Fruit fly (Drosophila melanogaster): ENCODE measurements around the gene RIOK1.

The RIOK1 gene

dm6 chr3L:11681794-11682193 is 33.5 kb upstream of the RIOK1 start, which contains the start of gene TfIIEalpha (continued):
- peak; percentile 76 for TF ChIP-seq Med (GFP tag)
- no peak for TF ChIP-seq Eip74EF (GFP tag; optimal IDR thresholded peaks at IDR 0.05)
- peak; percentile 15 for TF ChIP-seq CG7928 (GFP tag; optimal IDR thresholded peaks at IDR 0.05)
- TF ChIP-seq CG11093 (GFP tag; IDR thresholded peaks at IDR 0.05): no peak
- no peak for TF ChIP-seq emc (GFP tag; optimal IDR thresholded peaks at IDR 0.05)
- TF ChIP-seq nau (GFP tag; optimal IDR thresholded peaks at IDR 0.05): no peak
- no peak for TF ChIP-seq slou (GFP tag; optimal IDR thresholded peaks at IDR 0.05)
- TF ChIP-seq Pdp1 (GFP tag; optimal IDR thresholded peaks at IDR 0.05): peak in 1 of 2 experiments; percentile 56
- no peak for TF ChIP-seq ttk (GFP tag; IDR thresholded peaks at IDR 0.05)
- no peak for TF ChIP-seq dysf (GFP tag; IDR thresholded peaks at IDR 0.05)
- TF ChIP-seq Elba2 (GFP tag; optimal IDR thresholded peaks at IDR 0.05): peak; percentile 26
- TF ChIP-seq Ptx1 (GFP tag; IDR thresholded peaks at IDR 0.05): no peak
- no peak for TF ChIP-seq CG17328 (GFP tag; IDR thresholded peaks at IDR 0.05)
- peak; percentile 84 for TF ChIP-seq Ets97D (GFP tag; optimal IDR thresholded peaks at IDR 0.05)
- TF ChIP-seq H2.0 (GFP tag; IDR thresholded peaks at IDR 0.05): 0 out of 2 replicates have a peak, but pooled peaks have one; percentile 3
- peak; percentile 72 for TF ChIP-seq CG42726 (GFP tag; IDR thresholded peaks at IDR 0.05; ENCODE audit: partially characterized antibody)
- no peak for TF ChIP-seq CG6654 (GFP tag; optimal IDR thresholded peaks at IDR 0.05)
- no peak for TF ChIP-seq ERR (GFP tag; optimal IDR thresholded peaks at IDR 0.05)
- no peak for TF ChIP-seq grn (GFP tag; optimal IDR thresholded peaks at IDR 0.05)
- TF ChIP-seq Atf6 (GFP tag; IDR thresholded peaks at IDR 0.05): no peak
- TF ChIP-seq NFAT (GFP tag; IDR thresholded peaks at IDR 0.05): peak; percentile 63; the same call in 1 of the 2 replicates
- peak; percentile 55 for TF ChIP-seq Sin3A (optimal IDR thresholded peaks at IDR 0.05)
- no peak for TF ChIP-seq nom (GFP tag; optimal IDR thresholded peaks at IDR 0.05)
- TF ChIP-seq Aef1 (GFP tag; IDR thresholded peaks at IDR 0.05): no peak
- TF ChIP-seq fd64A (GFP tag; optimal IDR thresholded peaks at IDR 0.05): no peak
- TF ChIP-seq CG1529 (GFP tag; optimal IDR thresholded peaks at IDR 0.05): no peak
- peak; percentile 7 for TF ChIP-seq CG2712 (tag; optimal IDR thresholded peaks at IDR 0.05)
- no peak for TF ChIP-seq Poxn (GFP tag; IDR thresholded peaks at IDR 0.05)
- TF ChIP-seq CG15073 (GFP tag; optimal IDR thresholded peaks at IDR 0.05): no peak
- no peak for TF ChIP-seq CG10462 (GFP tag; optimal IDR thresholded peaks at IDR 0.05)
- no peak for TF ChIP-seq ewg (GFP tag; optimal IDR thresholded peaks at IDR 0.05)
- no peak for TF ChIP-seq kah (GFP tag; optimal IDR thresholded peaks at IDR 0.05)
- no peak for TF ChIP-seq CG1024 (GFP tag; IDR thresholded peaks at IDR 0.05)
- no peak for TF ChIP-seq disco-r (GFP tag; optimal IDR thresholded peaks at IDR 0.05)
- TF ChIP-seq Sry-β (GFP tag; optimal IDR thresholded peaks at IDR 0.05): no peak
- peak; percentile 62 for TF ChIP-seq trem (tag; optimal IDR thresholded peaks at IDR 0.05)
- no peak for TF ChIP-seq chinmo (GFP tag; IDR thresholded peaks at IDR 0.05; ENCODE audit: partially characterized antibody)
- TF ChIP-seq pita (GFP tag; optimal IDR thresholded peaks at IDR 0.05): peak; percentile 81
- no peak for TF ChIP-seq CG15696 (tag; optimal IDR thresholded peaks at IDR 0.05)
- no peak for TF ChIP-seq CG3726 (GFP tag; IDR thresholded peaks at IDR 0.05)
- TF ChIP-seq H15 (GFP tag; IDR thresholded peaks at IDR 0.05): no peak
- TF ChIP-seq Ada2b (GFP tag; IDR thresholded peaks at IDR 0.05): no peak; the same call in 1 of the 2 replicates
- TF ChIP-seq CG12744 (GFP tag; optimal IDR thresholded peaks at IDR 0.05): no peak
- no peak for TF ChIP-seq CG10565 (GFP tag; optimal IDR thresholded peaks at IDR 0.05)
- TF ChIP-seq CG9876 (GFP tag; optimal IDR thresholded peaks at IDR 0.05): no peak
- no peak for TF ChIP-seq CG18599 (GFP tag; optimal IDR thresholded peaks at IDR 0.05)
- no peak for TF ChIP-seq CG34224 (GFP tag; IDR thresholded peaks at IDR 0.05; ENCODE audit: partially characterized antibody)
- no peak for TF ChIP-seq TFAM (GFP tag; optimal IDR thresholded peaks at IDR 0.05)
- TF ChIP-seq CG14441 (GFP tag; IDR thresholded peaks at IDR 0.05): no peak
- TF ChIP-seq seq (GFP tag; IDR thresholded peaks at IDR 0.05): no peak
- no peak for TF ChIP-seq CG10654 (GFP tag; optimal IDR thresholded peaks at IDR 0.05)
- TF ChIP-seq ems (GFP tag; optimal IDR thresholded peaks at IDR 0.05): no peak
